Fruit fly (Drosophila melanogaster) whole organism, embryonic: Measurements from ENCODE around the gene cnc.
A peak's percentile ranks its signal among the peaks of the same experiment; 100 is the strongest.

ENCODE experiments used
- Asciz ChIP-seq: fragments of 200-800 bp; sonication (Bioruptor generic); optimal IDR thresholded peaks from 2 replicates; lab custom pipeline; 2017; ENCODE audit warnings: missing biosample characterization, mild to moderate bottlenecking, missing genetic modification characterization, missing genetic modification reagents
- Atf-2 ChIP-seq: fragments of 200-800 bp; sonication (Bioruptor generic); optimal IDR thresholded peaks from 2 replicates; lab custom pipeline; 2016; ENCODE audit warnings: missing biosample characterization, missing genetic modification characterization
- Bgb ChIP-seq: fragments of 200-800 bp; sonication (Bioruptor generic); IDR thresholded peaks from 2 replicates; pipeline ENCODE4 v1.3.6; 2022; ENCODE audit warnings: missing biosample characterization, missing genetic modification characterization; ENCODE audit not compliant: partially characterized antibody
- Blimp-1 ChIP-seq: fragments of 200-800 bp; sonication (Bioruptor generic); optimal IDR thresholded peaks from 3 replicates; lab custom pipeline; 2018; ENCODE audit warnings: missing biosample characterization, missing genetic modification characterization, mild to moderate bottlenecking, moderate library complexity, missing genetic modification reagents
- CG10431 ChIP-seq: fragments of 200-800 bp; sonication (Bioruptor generic); optimal IDR thresholded peaks from 3 replicates; lab custom pipeline; 2018; ENCODE audit warnings: missing biosample characterization, mild to moderate bottlenecking, missing genetic modification characterization
- CG11093 ChIP-seq: fragments of 200-800 bp; sonication (Bioruptor generic); IDR thresholded peaks from 3 replicates; pipeline ENCODE4 v1.3.6; 2022; ENCODE audit warnings: missing biosample characterization, missing genetic modification characterization
- CG11247 ChIP-seq: fragments of 200-800 bp; sonication (Bioruptor generic); IDR thresholded peaks from 2 replicates; pipeline ENCODE4 v1.3.6; 2022; ENCODE audit warnings: missing biosample characterization, missing genetic modification characterization
- CG11456 ChIP-seq: fragments of 200-800 bp; sonication (Bioruptor generic); IDR thresholded peaks from 3 replicates; pipeline ENCODE4 v1.3.6; 2022; ENCODE audit warnings: missing biosample characterization, missing genetic modification characterization
- CG11695 ChIP-seq: fragments of 200-800 bp; sonication (Bioruptor generic); IDR thresholded peaks from 3 replicates; pipeline ENCODE4 v1.3.6; 2022; ENCODE audit warnings: missing biosample characterization, missing genetic modification characterization
- CG12155 ChIP-seq: fragments of 200-800 bp; sonication (Bioruptor generic); optimal IDR thresholded peaks from 3 replicates; lab custom pipeline; 2016; ENCODE audit warnings: missing biosample characterization, missing genetic modification characterization
- CG13775 ChIP-seq: fragments of 200-800 bp; sonication (Bioruptor generic); optimal IDR thresholded peaks from 3 replicates; lab custom pipeline; 2017; ENCODE audit warnings: missing biosample characterization, mild to moderate bottlenecking, missing genetic modification characterization
- CG15011 ChIP-seq: fragments of 200-800 bp; sonication (Bioruptor generic); optimal IDR thresholded peaks from 3 replicates; lab custom pipeline; 2018; ENCODE audit warnings: missing biosample characterization, mild to moderate bottlenecking, missing genetic modification characterization
- CG17912 ChIP-seq: fragments of 200-800 bp; sonication (Bioruptor generic); optimal IDR thresholded peaks from 2 replicates; lab custom pipeline; 2018; ENCODE audit warnings: missing biosample characterization, mild to moderate bottlenecking, missing genetic modification characterization
- CG18262 ChIP-seq: fragments of 200-800 bp; optimal IDR thresholded peaks from 3 replicates; lab custom pipeline; 2019; ENCODE audit warnings: missing biosample characterization, mild to moderate bottlenecking, missing genetic modification characterization, moderate library complexity
- CG2120 ChIP-seq: fragments of 200-800 bp; sonication (Bioruptor generic); optimal IDR thresholded peaks from 3 replicates; lab custom pipeline; 2016; ENCODE audit warnings: missing biosample characterization, missing genetic modification characterization
- CG2875 ChIP-seq: fragments of 200-800 bp; sonication (Bioruptor generic); optimal IDR thresholded peaks from 2 replicates; lab custom pipeline; 2017; ENCODE audit warnings: missing biosample characterization, mild to moderate bottlenecking, missing genetic modification characterization, missing genetic modification reagents
- CG30403 ChIP-seq: fragments of 200-800 bp; sonication (Bioruptor generic); optimal IDR thresholded peaks from 3 replicates; lab custom pipeline; 2016; ENCODE audit warnings: missing biosample characterization, missing genetic modification characterization
- CG32532 ChIP-seq: fragments of 200-800 bp; sonication (Bioruptor generic); IDR thresholded peaks from 2 replicates; pipeline ENCODE4 v1.3.6; 2022; ENCODE audit warnings: missing biosample characterization, missing genetic modification characterization
- CG32772 ChIP-seq: fragments of 200-800 bp; sonication (Bioruptor generic); IDR thresholded peaks from 2 replicates; pipeline ENCODE4 v1.3.6; 2022; ENCODE audit warnings: missing biosample characterization, missing genetic modification characterization
- CG4404 ChIP-seq: fragments of 200-800 bp; sonication (Bioruptor generic); IDR thresholded peaks from 2 replicates; pipeline ENCODE4 v1.3.6; 2022; ENCODE audit warnings: missing biosample characterization, missing genetic modification characterization
- CG4617 ChIP-seq: fragments of 200-800 bp; sonication (Bioruptor generic); optimal IDR thresholded peaks from 3 replicates; lab custom pipeline; 2016; ENCODE audit warnings: missing biosample characterization, missing genetic modification characterization, borderline replicate concordance
- CG7271 ChIP-seq: fragments of 200-800 bp; sonication (Bioruptor generic); optimal IDR thresholded peaks from 2 replicates; lab custom pipeline; 2018; ENCODE audit warnings: missing biosample characterization, mild to moderate bottlenecking, missing genetic modification characterization, moderate library complexity
- CG8089 ChIP-seq: fragments of 200-800 bp; sonication (Bioruptor generic); optimal IDR thresholded peaks from 3 replicates; lab custom pipeline; 2016; ENCODE audit warnings: missing biosample characterization, missing genetic modification characterization
- CG9215 ChIP-seq: fragments of 200-800 bp; sonication (Bioruptor generic); IDR thresholded peaks from 2 replicates; pipeline ENCODE4 v1.3.6; 2022; ENCODE audit warnings: missing biosample characterization, missing genetic modification characterization
- Chrac-16 ChIP-seq: fragments of 200-800 bp; sonication (Bioruptor generic); optimal IDR thresholded peaks from 3 replicates; lab custom pipeline; 2016; ENCODE audit warnings: missing biosample characterization, missing genetic modification characterization
- Eip74EF ChIP-seq, 2 experiments: fragments of 200-800 bp in 1 of 2; fragments of >200 bp in 1 of 2; sonication (Bioruptor generic) in 1 of 2; optimal IDR thresholded peaks; 2 replicates each; lab custom pipeline; 2017 to 2019; ENCODE audit warnings: missing biosample characterization in 2 of 2, missing genetic modification characterization in 2 of 2, mild to moderate bottlenecking in 1 of 2, moderate library complexity in 1 of 2
- Max ChIP-seq: fragments of 200-800 bp; sonication (Bioruptor generic); optimal IDR thresholded peaks from 2 replicates; lab custom pipeline; 2016; ENCODE audit warnings: missing biosample characterization, mild to moderate bottlenecking, missing genetic modification characterization
- Nf-YB ChIP-seq: fragments of 200-800 bp; sonication (Bioruptor generic); optimal IDR thresholded peaks from 3 replicates; lab custom pipeline; 2019; ENCODE audit warnings: missing biosample characterization, mild to moderate bottlenecking, missing genetic modification characterization, moderate library complexity
- Oaz ChIP-seq: fragments of 200-800 bp; sonication (Bioruptor generic); IDR thresholded peaks from 2 replicates; pipeline ENCODE4 v1.3.6; 2022; ENCODE audit warnings: missing biosample characterization, missing genetic modification characterization
- Pdp1 ChIP-seq, 2 experiments: fragments of 200-800 bp; sonication (Bioruptor generic); optimal IDR thresholded peaks; 3 replicates each; lab custom pipeline; 2016; ENCODE audit warnings: missing biosample characterization in 2 of 2, missing genetic modification characterization in 2 of 2, mild to moderate bottlenecking in 1 of 2, moderate library complexity in 1 of 2
- Trl ChIP-seq, 3 experiments: fragments of >200 bp in 2 of 3; fragments of 200-800 bp in 1 of 3; sonication (Bioruptor generic) in 1 of 3; optimal IDR thresholded peaks; 2 replicates in 1 of 3; 3 replicates in 2 of 3; lab custom pipeline; 2016 to 2017; ENCODE audit warnings: missing biosample characterization in 1 of 3, missing genetic modification characterization in 1 of 3
- Vsx1 ChIP-seq: fragments of 200-800 bp; sonication (Bioruptor generic); optimal IDR thresholded peaks from 2 replicates; lab custom pipeline; 2017; ENCODE audit warnings: missing biosample characterization, mild to moderate bottlenecking, missing genetic modification characterization, missing genetic modification reagents
- Xbp1 ChIP-seq: fragments of 200-800 bp; sonication (Bioruptor generic); optimal IDR thresholded peaks from 3 replicates; lab custom pipeline; 2016; ENCODE audit warnings: missing biosample characterization, mild to moderate bottlenecking, missing genetic modification characterization
- bigmax ChIP-seq: fragments of 200-800 bp; sonication (Bioruptor generic); optimal IDR thresholded peaks from 2 replicates; lab custom pipeline; 2018; ENCODE audit warnings: missing biosample characterization, mild to moderate bottlenecking, missing genetic modification characterization
- chinmo ChIP-seq: fragments of 200-800 bp; sonication (Bioruptor generic); IDR thresholded peaks from 4 replicates; pipeline ENCODE4 v1.3.6; 2022; ENCODE audit warnings: missing biosample characterization, missing genetic modification characterization; ENCODE audit not compliant: partially characterized antibody
- corto ChIP-seq: fragments of 200-800 bp; sonication (Bioruptor generic); optimal IDR thresholded peaks from 2 replicates; lab custom pipeline; 2016; ENCODE audit warnings: missing biosample characterization, mild to moderate bottlenecking, missing genetic modification characterization, moderate library complexity
- hbn ChIP-seq: fragments of 200-800 bp; sonication (Bioruptor generic); IDR thresholded peaks from 2 replicates; pipeline ENCODE4 v1.3.6; 2022; ENCODE audit warnings: missing biosample characterization, missing genetic modification characterization; ENCODE audit not compliant: partially characterized antibody
- inv ChIP-seq: fragments of 200-800 bp; sonication (Bioruptor generic); IDR thresholded peaks from 2 replicates; pipeline ENCODE4 v1.3.6; 2022; ENCODE audit warnings: missing biosample characterization, missing genetic modification characterization; ENCODE audit not compliant: partially characterized antibody
- jing ChIP-seq: fragments of 200-800 bp; sonication (Bioruptor generic); optimal IDR thresholded peaks from 2 replicates; lab custom pipeline; 2018; ENCODE audit warnings: missing biosample characterization, mild to moderate bottlenecking, missing genetic modification characterization
- lilli ChIP-seq: fragments of 200-800 bp; sonication (Bioruptor generic); optimal IDR thresholded peaks from 3 replicates; lab custom pipeline; 2016; ENCODE audit warnings: missing biosample characterization, missing genetic modification characterization
- lola ChIP-seq, 3 experiments: fragments of >200 bp in 2 of 3; fragments of 200-800 bp in 1 of 3; sonication (Bioruptor generic) in 1 of 3; optimal IDR thresholded peaks; 2 replicates each; lab custom pipeline; 2017 to 2019; ENCODE audit warnings: missing biosample characterization in 3 of 3, missing genetic modification characterization in 3 of 3, mild to moderate bottlenecking in 1 of 3, moderate library complexity in 1 of 3
- lov ChIP-seq, 2 experiments: fragments of 200-800 bp in 1 of 2; fragments of >200 bp in 1 of 2; sonication (Bioruptor generic) in 1 of 2; IDR thresholded peaks in 1 of 2; optimal IDR thresholded peaks in 1 of 2; 2 replicates in 1 of 2; 3 replicates in 1 of 2; pipeline versions ENCODE4 v1.3.6 to Lab custom; 2017 to 2022; ENCODE audit warnings: missing biosample characterization in 1 of 2, missing genetic modification characterization in 1 of 2
- pan ChIP-seq, 4 experiments: fragments of >200 bp in 3 of 4; fragments of 200-800 bp in 1 of 4; sonication (Bioruptor generic) in 1 of 4; optimal IDR thresholded peaks in 3 of 4; IDR thresholded peaks in 1 of 4; 2 replicates each; pipeline versions ENCODE4 v1.3.6 to Lab custom; 2017 to 2022; ENCODE audit warnings: missing biosample characterization in 2 of 4, missing genetic modification characterization in 2 of 4, mixed read lengths in 1 of 4
- zen ChIP-seq: fragments of 200-800 bp; sonication (Bioruptor generic); optimal IDR thresholded peaks from 3 replicates; lab custom pipeline; 2018; ENCODE audit warnings: missing biosample characterization, mild to moderate bottlenecking, missing genetic modification characterization, moderate library complexity
- zf30C ChIP-seq: fragments of 200-800 bp; sonication (Bioruptor generic); optimal IDR thresholded peaks from 3 replicates; lab custom pipeline; 2018; ENCODE audit warnings: missing biosample characterization, mild to moderate bottlenecking, missing genetic modification characterization
- zfh2 ChIP-seq: fragments of 200-800 bp; sonication (Bioruptor generic); optimal IDR thresholded peaks from 2 replicates; lab custom pipeline; 2016; ENCODE audit warnings: missing biosample characterization, missing genetic modification characterization

The cnc gene

DNA sequence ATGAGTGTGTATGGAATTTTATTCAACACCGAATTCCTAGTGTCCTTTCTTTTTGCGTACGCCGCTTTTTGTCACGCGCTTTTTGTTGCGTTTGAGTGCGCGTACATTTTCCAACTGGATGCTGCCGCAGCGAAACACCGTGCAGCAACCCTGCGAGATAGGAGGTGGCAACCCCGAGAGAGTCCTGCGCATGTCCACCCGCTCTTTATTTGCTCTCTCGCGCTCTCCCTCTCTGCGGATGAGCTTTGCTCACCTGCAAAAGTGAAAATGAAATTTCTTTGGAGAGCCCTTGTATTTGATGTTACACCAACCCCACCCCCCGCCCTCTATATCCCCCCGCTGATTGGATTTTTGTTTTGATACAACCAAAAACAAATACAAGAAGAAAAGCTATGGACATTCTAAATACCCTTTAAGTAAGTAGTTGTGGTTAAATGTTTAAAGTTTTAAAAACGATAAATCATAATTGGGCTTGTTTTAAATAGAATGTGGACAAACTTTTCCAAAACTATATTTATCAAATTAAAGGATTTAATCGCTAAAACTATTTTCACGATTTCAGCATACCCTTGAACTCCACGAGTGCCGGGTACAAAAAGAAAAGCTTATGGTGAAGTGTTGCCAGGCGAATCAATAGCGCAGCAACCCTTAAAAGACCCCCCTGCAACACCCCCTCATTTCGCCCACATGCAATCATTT lies 13.6 kb upstream of the cnc start (continued):
- 0 out of 3 replicates have a peak, but pooled peaks have one; percentile 10 for TF ChIP-seq CG11456 (GFP tag; lab: Robert Waterston, UW)
- peak; percentile 79 for TF ChIP-seq CG2120 (GFP tag; lab: Kevin White, UChicago)
- TF ChIP-seq Chrac-16 (GFP tag; lab: Kevin White, UChicago): peak; percentile 3
- peak; percentile 72 for TF ChIP-seq CG32532
- TF ChIP-seq pan (optimal IDR thresholded peaks at IDR 0.05; lab: Kevin White, UChicago): no peak
- peak in 1 of 2 experiments; percentile 86 for TF ChIP-seq pan (GFP tag; optimal IDR thresholded peaks at IDR 0.05 in 1 of 2, IDR thresholded peaks at IDR 0.05 in 1 of 2)
- TF ChIP-seq zen (tag; lab: Kevin White, UChicago): peak; percentile 37
- peak; percentile 13 for TF ChIP-seq jing (GFP tag; lab: Kevin White, UChicago)
- TF ChIP-seq CG12155: no peak
- peak; percentile 58 to 62 for TF ChIP-seq Trl (optimal IDR thresholded peaks at IDR 0.05; lab: Kevin White, UChicago)
- TF ChIP-seq Trl (GFP tag; optimal IDR thresholded peaks at IDR 0.05; lab: Kevin White, UChicago): peak; percentile 57
- TF ChIP-seq Pdp1 (GFP tag; optimal IDR thresholded peaks at IDR 0.05; lab: Kevin White, UChicago): peak in 1 of 2 experiments; percentile 65
- TF ChIP-seq CG13775 (GFP tag; lab: Kevin White, UChicago): peak; percentile 22
- TF ChIP-seq Eip74EF (GFP tag; optimal IDR thresholded peaks at IDR 0.05; lab: Kevin White, UChicago): peak in 1 of 2 experiments; percentile 70
- peak; percentile 72 for TF ChIP-seq Asciz (GFP tag; lab: Kevin White, UChicago)
- no peak for TF ChIP-seq corto (GFP tag; lab: Kevin White, UChicago)
- peak; percentile 57 for TF ChIP-seq Oaz
- TF ChIP-seq Atf-2 (GFP tag; lab: Kevin White, UChicago): no peak
- TF ChIP-seq Xbp1 (GFP tag; lab: Kevin White, UChicago): peak; percentile 57
- TF ChIP-seq CG4617 (GFP tag; lab: Kevin White, UChicago): no peak
- peak; percentile 30; the same call in 1 of the 2 replicates for TF ChIP-seq CG4404 (GFP tag; lab: Robert Waterston, UW)
- TF ChIP-seq CG11247 (GFP tag; lab: Robert Waterston, UW): peak; percentile 72
- no peak for TF ChIP-seq Vsx1 (GFP tag; lab: Kevin White, UChicago)
- no peak for TF ChIP-seq CG10431 (GFP tag; lab: Kevin White, UChicago)
- TF ChIP-seq lov (optimal IDR thresholded peaks at IDR 0.05; lab: Kevin White, UChicago): no peak
- TF ChIP-seq lov (GFP tag; IDR thresholded peaks at IDR 0.05; lab: Robert Waterston, UW): no peak
- TF ChIP-seq Max (GFP tag; lab: Kevin White, UChicago): no peak
- TF ChIP-seq Nf-YB (GFP tag; lab: Kevin White, UChicago): peak; percentile 11
- TF ChIP-seq bigmax (GFP tag; lab: Kevin White, UChicago): no peak
- TF ChIP-seq CG2875 (GFP tag; lab: Kevin White, UChicago): no peak
- no peak for TF ChIP-seq hbn
- no peak for TF ChIP-seq chinmo
- TF ChIP-seq lola (GFP tag; optimal IDR thresholded peaks at IDR 0.05; lab: Kevin White, UChicago): no peak
- TF ChIP-seq CG18262 (tag; lab: Kevin White, UChicago): peak; percentile 78
- TF ChIP-seq CG8089 (GFP tag; lab: Kevin White, UChicago): no peak
- TF ChIP-seq CG7271: no peak
- no peak for TF ChIP-seq inv (GFP tag; lab: Robert Waterston, UW)
- TF ChIP-seq CG11695: peak; percentile 70; the same call in 2 of the 3 replicates
- no peak for TF ChIP-seq CG17912 (GFP tag; lab: Kevin White, UChicago)
- TF ChIP-seq zf30C (GFP tag; lab: Kevin White, UChicago): no peak
- TF ChIP-seq lilli (GFP tag; lab: Kevin White, UChicago): peak; percentile 65
- TF ChIP-seq CG11093: peak; percentile 56; the same call in 1 of the 3 replicates
- TF ChIP-seq CG15011 (GFP tag; lab: Kevin White, UChicago): peak; percentile 46
- no peak for TF ChIP-seq CG9215 (GFP tag; lab: Robert Waterston, UW)
- peak; percentile 83 for TF ChIP-seq Blimp-1 (GFP tag; lab: Kevin White, UChicago)
- TF ChIP-seq CG32772 (GFP tag; lab: Robert Waterston, UW): peak; percentile 69
- TF ChIP-seq zfh2 (GFP tag; lab: Kevin White, UChicago): peak; percentile 46
- TF ChIP-seq Bgb (GFP tag; lab: Robert Waterston, UW): no peak
- peak; percentile 65 for TF ChIP-seq CG30403 (GFP tag; lab: Kevin White, UChicago)
